Worm (Caenorhabditis elegans): ENCODE data around the gene memb-1.

memb-1 gene

ce11 chrX:9441512-9441911, at the start of gene memb-1 (continued):
- TF ChIP-seq nhr-11 (tag; optimal IDR thresholded peaks at IDR 0.05) (no peak), lin-14 (GFP tag; optimal IDR thresholded peaks at IDR 0.05) (peak; percentile 84), nhr-84 (tag; optimal IDR thresholded peaks at IDR 0.05) (no peak), egl-13 (tag; optimal IDR thresholded peaks at IDR 0.05) (no peak), C04F5.9 (tag; optimal IDR thresholded peaks at IDR 0.05) (no peak), lsy-2 (tag; optimal IDR thresholded peaks at IDR 0.05) (peak; percentile 56 to 63)

- TF ChIP-seq dsc-1 (tag; optimal IDR thresholded peaks at IDR 0.05), result no peak
- peak; percentile 53 for TF ChIP-seq lin-14 (GFP tag; optimal IDR thresholded peaks at IDR 0.05)
- peak; percentile 58 for TF ChIP-seq blmp-1 (tag; optimal IDR thresholded peaks at IDR 0.05)
- TF ChIP-seq ceh-63 (GFP tag; optimal IDR thresholded peaks at IDR 0.05), result no peak
- TF ChIP-seq nhr-85 (tag), result peak; percentile 74
- TF ChIP-seq snu-23 (GFP tag; optimal IDR thresholded peaks at IDR 0.05), result peak; percentile 33
- TF ChIP-seq nhr-237 (tag; optimal IDR thresholded peaks at IDR 0.05), result no peak
- no peak for TF ChIP-seq egl-27 (tag; optimal IDR thresholded peaks at IDR 0.05)
- TF ChIP-seq nhr-77 (tag; optimal IDR thresholded peaks at IDR 0.05), result no peak
- peak in 1 of 2 experiments; percentile 33 for TF ChIP-seq mdl-1 (tag; optimal IDR thresholded peaks at IDR 0.05)
- peak; percentile 37 for TF ChIP-seq nhr-20 (tag; optimal IDR thresholded peaks at IDR 0.05)
- TF ChIP-seq elt-3 (tag; optimal IDR thresholded peaks at IDR 0.05), result peak in 2 of 6 experiments; percentile 12 to 60
- no peak for TF ChIP-seq irx-1 (tag; optimal IDR thresholded peaks at IDR 0.05)
- TF ChIP-seq ztf-11 (tag; optimal IDR thresholded peaks at IDR 0.05), result no peak
- no peak for TF ChIP-seq pqm-1 (tag; optimal IDR thresholded peaks at IDR 0.05)
Observed at ce11 chrX:9489578-9489977, 48.2 kb upstream of the memb-1 start.

ce11 chrX:9486160-9486559, 44.8 kb upstream of the memb-1 start:
- no peak for TF ChIP-seq C04F5.9 (tag; optimal IDR thresholded peaks at IDR 0.05)
- TF ChIP-seq efl-1 (optimal IDR thresholded peaks at IDR 0.05), result no peak
- TF ChIP-seq efl-1 (GFP tag; optimal IDR thresholded peaks at IDR 0.05 in 1 of 2), result peak in 1 of 2 experiments; percentile 55
- TF ChIP-seq sox-4 (tag; optimal IDR thresholded peaks at IDR 0.05), result no peak

- TF ChIP-seq ama-1 (optimal IDR thresholded peaks at IDR 0.05) (no peak), nhr-11 (tag; optimal IDR thresholded peaks at IDR 0.05) (no peak), jun-1 (tag; optimal IDR thresholded peaks at IDR 0.05) (no peak), fos-1 (tag; optimal IDR thresholded peaks at IDR 0.05) (no peak), alr-1 (tag; optimal IDR thresholded peaks at IDR 0.05; ENCODE audit: borderline replicate concordance) (no peak), pag-3 (tag; optimal IDR thresholded peaks at IDR 0.05; ENCODE audit: borderline replicate concordance, insufficient read depth) (no peak), efl-1 (optimal IDR thresholded peaks at IDR 0.05) (no peak), efl-1 (GFP tag; optimal IDR thresholded peaks at IDR 0.05 in 1 of 2) (peak in 1 of 2 experiments; percentile 14)
Observed at ce11 chrX:9483754-9484153, 42.4 kb upstream of the memb-1 start.

ce11 chrX:9476752-9477151, 35.4 kb upstream of the memb-1 start:
- no peak for TF ChIP-seq ets-5 (GFP tag; IDR thresholded peaks at IDR 0.05)
- no peak for TF ChIP-seq ceh-8 (GFP tag; optimal IDR thresholded peaks at IDR 0.05)
- no peak for TF ChIP-seq egl-13 (tag; optimal IDR thresholded peaks at IDR 0.05)

- TF ChIP-seq lin-39 (tag; optimal IDR thresholded peaks at IDR 0.05) (no peak), ztf-11 (tag; optimal IDR thresholded peaks at IDR 0.05) (no peak), aha-1 (tag; optimal IDR thresholded peaks at IDR 0.05) (no peak), isw-1 (GFP tag; IDR thresholded peaks at IDR 0.05) (no peak), pax-3 (tag; optimal IDR thresholded peaks at IDR 0.05) (no peak), lin-35 (GFP tag; optimal IDR thresholded peaks at IDR 0.05) (no peak), egl-13 (tag; optimal IDR thresholded peaks at IDR 0.05) (no peak), elt-3 (tag; optimal IDR thresholded peaks at IDR 0.05) (no peak), ceh-82 (tag; optimal IDR thresholded peaks at IDR 0.05) (no peak), blmp-1 (tag; optimal IDR thresholded peaks at IDR 0.05) (no peak), mdl-1 (tag; optimal IDR thresholded peaks at IDR 0.05) (no peak), nhr-19 (GFP tag; conservative IDR thresholded peaks at IDR 0.05) (no peak), nhr-47 (tag; optimal IDR thresholded peaks at IDR 0.05) (no peak), Y116A8C.19 (tag; optimal IDR thresholded peaks at IDR 0.05; ENCODE audit: borderline replicate concordance) (no peak), C34B4.2 (tag; optimal IDR thresholded peaks at IDR 0.05) (no peak), alr-1 (tag; optimal IDR thresholded peaks at IDR 0.05; ENCODE audit: borderline replicate concordance) (no peak)
Observed at ce11 chrX:9472170-9472569, 30.8 kb upstream of the memb-1 start, which contains the start of gene gap-2. Gene gap-2 (plus strand): TSS chrX:9472470.

Measured in whole organism, L1 larva.